Fruit fly (Drosophila melanogaster) Kc167 (cell line): Measurements from ENCODE around the gene CG4278.

Experiments
- insv ChIP-seq: fragments of >200 bp; optimal IDR thresholded peaks from 3 replicates; lab custom pipeline; 2018; ENCODE audit warnings: missing external identifiers
- ttk ChIP-seq: sonication (Bioruptor generic); optimal IDR thresholded peaks from 2 replicates; lab custom pipeline; 2017; ENCODE audit warnings: missing external identifiers

DNA sequence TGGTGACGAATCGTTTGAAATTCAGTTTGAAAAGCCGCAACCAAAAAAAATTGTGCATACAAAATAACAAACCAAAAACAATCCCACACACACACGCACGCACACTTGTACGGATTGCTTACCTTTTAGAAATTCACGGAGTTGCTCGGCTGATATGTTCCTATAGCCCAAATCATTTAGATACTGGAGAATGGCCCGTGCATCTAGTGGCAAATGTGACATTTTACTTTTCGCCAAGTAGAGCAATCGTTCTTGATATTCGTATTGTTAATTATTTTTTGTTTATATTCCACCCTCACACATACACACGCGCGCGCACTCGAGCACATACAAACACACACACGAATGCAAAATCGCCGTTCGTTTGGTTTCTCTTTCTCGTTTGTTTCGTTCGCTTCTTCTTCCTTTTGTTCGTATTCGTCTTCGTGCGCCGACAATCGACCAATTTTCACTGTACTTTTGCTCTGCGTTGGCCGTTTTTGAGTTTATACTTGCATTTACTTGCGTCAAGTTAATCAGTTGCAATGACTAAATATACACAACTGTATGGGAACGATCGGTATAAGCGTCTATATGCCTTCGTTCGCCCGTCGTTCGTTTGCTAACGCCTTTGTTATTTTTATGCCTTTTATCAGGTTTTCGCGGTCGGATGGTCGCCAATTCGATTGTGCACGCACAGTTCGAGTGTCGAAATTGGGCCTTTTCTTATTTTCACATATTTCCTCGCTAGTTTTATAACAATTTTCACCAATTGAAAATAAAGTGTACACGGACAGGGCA is 25.1 kb downstream of the CG4278 start:
- TF ChIP-seq insv (lab: Kevin White, UChicago) (no peak), ttk (lab: Kevin White, UChicago) (no peak)
